Fruit fly (Drosophila melanogaster) whole organism, embryonic: ENCODE results near the gene CG11342.

Experiments
- Bdp1 ChIP-seq: fragments of 200-800 bp; sonication (Bioruptor generic); optimal IDR thresholded peaks from 3 replicates; lab custom pipeline; 2016; ENCODE audit warnings: missing biosample characterization, missing genetic modification characterization
- BtbVII ChIP-seq: fragments of 200-800 bp; sonication (Bioruptor generic); optimal IDR thresholded peaks from 3 replicates; lab custom pipeline; 2017; ENCODE audit warnings: missing biosample characterization, mild to moderate bottlenecking, missing genetic modification characterization
- CG12219 ChIP-seq: fragments of 200-800 bp; sonication (Bioruptor generic); optimal IDR thresholded peaks from 3 replicates; lab custom pipeline; 2018; ENCODE audit warnings: missing biosample characterization, mild to moderate bottlenecking, missing genetic modification characterization
- CG13123 ChIP-seq: fragments of 200-800 bp; sonication (Bioruptor generic); optimal IDR thresholded peaks from 2 replicates; lab custom pipeline; 2016; ENCODE audit warnings: missing biosample characterization, missing genetic modification characterization
- CG16813 ChIP-seq: fragments of 200-800 bp; sonication (Bioruptor generic); IDR thresholded peaks from 3 replicates; pipeline ENCODE4 v1.3.6; 2022; ENCODE audit warnings: missing biosample characterization, missing genetic modification characterization; ENCODE audit not compliant: partially characterized antibody
- CG18262 ChIP-seq: fragments of 200-800 bp; optimal IDR thresholded peaks from 3 replicates; lab custom pipeline; 2019; ENCODE audit warnings: missing biosample characterization, mild to moderate bottlenecking, missing genetic modification characterization, moderate library complexity
- CG18476 ChIP-seq: fragments of 200-800 bp; sonication (Bioruptor generic); optimal IDR thresholded peaks from 2 replicates; lab custom pipeline; 2016; ENCODE audit warnings: missing biosample characterization, mild to moderate bottlenecking, missing genetic modification characterization
- CG31365 ChIP-seq: fragments of 200-800 bp; sonication (Bioruptor generic); optimal IDR thresholded peaks from 2 replicates; lab custom pipeline; 2018; ENCODE audit warnings: missing biosample characterization, mild to moderate bottlenecking, missing genetic modification characterization
- CG31441 ChIP-seq: fragments of 200-800 bp; sonication (Bioruptor generic); IDR thresholded peaks from 2 replicates; pipeline ENCODE4 v1.3.6; 2022; ENCODE audit warnings: missing biosample characterization, missing genetic modification characterization
- CG42726 ChIP-seq: fragments of 200-800 bp; sonication (Bioruptor generic); IDR thresholded peaks from 2 replicates; pipeline ENCODE4 v1.3.6; 2022; ENCODE audit warnings: missing biosample characterization, missing genetic modification characterization; ENCODE audit not compliant: partially characterized antibody
- CG4404 ChIP-seq: fragments of 200-800 bp; sonication (Bioruptor generic); IDR thresholded peaks from 2 replicates; pipeline ENCODE4 v1.3.6; 2022; ENCODE audit warnings: missing biosample characterization, missing genetic modification characterization
- CG4730 ChIP-seq: fragments of 200-800 bp; sonication (Bioruptor generic); IDR thresholded peaks from 2 replicates; pipeline ENCODE4 v1.3.6; 2022; ENCODE audit warnings: missing biosample characterization, missing genetic modification characterization
- CG6175 ChIP-seq: fragments of 200-800 bp; sonication (Bioruptor generic); IDR thresholded peaks from 3 replicates; pipeline ENCODE4 v1.3.6; 2022; ENCODE audit warnings: missing biosample characterization, missing genetic modification characterization
- CG6654 ChIP-seq: fragments of 200-800 bp; sonication (Bioruptor generic); optimal IDR thresholded peaks from 2 replicates; lab custom pipeline; 2017; ENCODE audit warnings: missing biosample characterization, mild to moderate bottlenecking, missing genetic modification characterization
- CG8765 ChIP-seq: fragments of 200-800 bp; sonication (Bioruptor generic); IDR thresholded peaks from 2 replicates; pipeline ENCODE4 v1.3.6; 2022; ENCODE audit warnings: missing biosample characterization, missing genetic modification characterization
- HLH54F ChIP-seq: fragments of 200-800 bp; sonication (Bioruptor generic); optimal IDR thresholded peaks from 3 replicates; lab custom pipeline; 2016; ENCODE audit warnings: missing biosample characterization, missing genetic modification characterization
- Mes4 ChIP-seq: fragments of 200-800 bp; sonication (Bioruptor generic); optimal IDR thresholded peaks from 2 replicates; lab custom pipeline; 2016; ENCODE audit warnings: missing biosample characterization, missing genetic modification characterization
- Nf-YC ChIP-seq: fragments of 200-800 bp; optimal IDR thresholded peaks from 3 replicates; lab custom pipeline; 2019; ENCODE audit warnings: missing biosample characterization, mild to moderate bottlenecking, missing genetic modification characterization, moderate library complexity
- Ptx1 ChIP-seq: fragments of 200-800 bp; sonication (Bioruptor generic); IDR thresholded peaks from 2 replicates; pipeline ENCODE4 v1.3.6; 2022; ENCODE audit warnings: missing biosample characterization, missing genetic modification characterization
- Ssrp ChIP-seq: fragments of 200-800 bp; sonication (Bioruptor generic); optimal IDR thresholded peaks from 2 replicates; lab custom pipeline; 2018; ENCODE audit warnings: missing biosample characterization, mild to moderate bottlenecking, missing genetic modification characterization, moderate library complexity
- Xrp1 ChIP-seq: fragments of 200-800 bp; sonication (Bioruptor generic); IDR thresholded peaks from 2 replicates; pipeline ENCODE4 v1.3.6; 2022; ENCODE audit warnings: missing biosample characterization, missing genetic modification characterization
- amos ChIP-seq: fragments of 200-800 bp; sonication (Bioruptor generic); IDR thresholded peaks from 2 replicates; pipeline ENCODE4 v1.3.6; 2022; ENCODE audit warnings: missing biosample characterization, missing genetic modification characterization; ENCODE audit not compliant: partially characterized antibody
- cad ChIP-seq: fragments of >200 bp; optimal IDR thresholded peaks from 2 replicates; lab custom pipeline; 2017; ENCODE audit warnings: missing biosample characterization, missing genetic modification characterization
- cas ChIP-seq: fragments of 200-800 bp; sonication (Bioruptor generic); IDR thresholded peaks from 2 replicates; pipeline ENCODE4 v1.3.6; 2022; ENCODE audit warnings: missing biosample characterization, missing genetic modification characterization
- chm ChIP-seq: fragments of 200-800 bp; sonication (Bioruptor generic); IDR thresholded peaks from 2 replicates; pipeline ENCODE4 v1.3.6; 2022; ENCODE audit warnings: missing biosample characterization, missing genetic modification characterization
- ci ChIP-seq: fragments of 200-800 bp; sonication (Bioruptor generic); IDR thresholded peaks from 3 replicates; pipeline ENCODE4 v1.3.6; 2022; ENCODE audit warnings: missing biosample characterization, missing genetic modification characterization
- dysf ChIP-seq: fragments of 200-800 bp; sonication (Bioruptor generic); IDR thresholded peaks from 3 replicates; pipeline ENCODE4 v1.3.6; 2022; ENCODE audit warnings: missing biosample characterization, missing genetic modification characterization
- fru ChIP-seq: fragments of >200 bp; optimal IDR thresholded peaks from 2 replicates; lab custom pipeline; 2017
- ftz-f1 ChIP-seq: fragments of 200-800 bp; sonication (Bioruptor generic); optimal IDR thresholded peaks from 2 replicates; lab custom pipeline; 2016; ENCODE audit warnings: missing biosample characterization, missing genetic modification characterization
- fu2 ChIP-seq: fragments of 200-800 bp; sonication (Bioruptor generic); optimal IDR thresholded peaks from 2 replicates; lab custom pipeline; 2016; ENCODE audit warnings: missing biosample characterization, missing genetic modification characterization
- gce ChIP-seq: fragments of 200-800 bp; sonication (Bioruptor generic); IDR thresholded peaks from 3 replicates; pipeline ENCODE4 v1.3.6; 2022; ENCODE audit warnings: missing biosample characterization, missing genetic modification characterization
- grn ChIP-seq: fragments of 200-800 bp; sonication (Bioruptor generic); optimal IDR thresholded peaks from 3 replicates; lab custom pipeline; 2017; ENCODE audit warnings: missing biosample characterization, missing genetic modification characterization
- hkb ChIP-seq, 2 experiments: fragments of 200-800 bp in 1 of 2; fragments of >200 bp in 1 of 2; sonication (Bioruptor generic) in 1 of 2; IDR thresholded peaks in 1 of 2; optimal IDR thresholded peaks in 1 of 2; 2 replicates each; pipeline versions ENCODE4 v1.3.6 to Lab custom; 2017 to 2022; ENCODE audit warnings: missing biosample characterization in 1 of 2, missing genetic modification characterization in 1 of 2
- ken ChIP-seq: fragments of 200-800 bp; sonication (Bioruptor generic); IDR thresholded peaks from 3 replicates; pipeline ENCODE4 v1.3.6; 2022; ENCODE audit warnings: missing biosample characterization, missing genetic modification characterization
- knrl ChIP-seq: fragments of 200-800 bp; sonication (Bioruptor generic); IDR thresholded peaks from 3 replicates; pipeline ENCODE4 v1.3.6; 2022; ENCODE audit warnings: missing biosample characterization, missing genetic modification characterization; ENCODE audit not compliant: partially characterized antibody
- lov ChIP-seq, 2 experiments: fragments of 200-800 bp in 1 of 2; fragments of >200 bp in 1 of 2; sonication (Bioruptor generic) in 1 of 2; IDR thresholded peaks in 1 of 2; optimal IDR thresholded peaks in 1 of 2; 2 replicates in 1 of 2; 3 replicates in 1 of 2; pipeline versions ENCODE4 v1.3.6 to Lab custom; 2017 to 2022; ENCODE audit warnings: missing biosample characterization in 1 of 2, missing genetic modification characterization in 1 of 2
- mirr ChIP-seq: fragments of 200-800 bp; sonication (Bioruptor generic); optimal IDR thresholded peaks from 3 replicates; lab custom pipeline; 2018; ENCODE audit warnings: missing biosample characterization, mild to moderate bottlenecking, missing genetic modification characterization
- nmo ChIP-seq: fragments of 200-800 bp; sonication (Bioruptor generic); optimal IDR thresholded peaks from 2 replicates; lab custom pipeline; 2018; ENCODE audit warnings: missing biosample characterization, mild to moderate bottlenecking, missing genetic modification characterization, moderate library complexity
- peb ChIP-seq: fragments of 200-800 bp; sonication (Bioruptor generic); IDR thresholded peaks from 2 replicates; pipeline ENCODE4 v1.3.6; 2022; ENCODE audit warnings: missing biosample characterization, missing genetic modification characterization
- sd ChIP-seq: fragments of 200-800 bp; sonication (Bioruptor generic); optimal IDR thresholded peaks from 3 replicates; lab custom pipeline; 2018; ENCODE audit warnings: missing biosample characterization, mild to moderate bottlenecking, missing genetic modification characterization, moderate library complexity
- sisA ChIP-seq: fragments of 200-800 bp; sonication (Bioruptor generic); IDR thresholded peaks from 2 replicates; pipeline ENCODE4 v1.3.6; 2022; ENCODE audit warnings: missing biosample characterization, missing genetic modification characterization
- slp2 ChIP-seq: fragments of 200-800 bp; sonication (Bioruptor generic); optimal IDR thresholded peaks from 2 replicates; lab custom pipeline; 2016; ENCODE audit warnings: missing biosample characterization, missing genetic modification characterization
- sr ChIP-seq: fragments of 200-800 bp; sonication (Bioruptor generic); IDR thresholded peaks from 3 replicates; pipeline ENCODE4 v1.3.6; 2022; ENCODE audit warnings: missing biosample characterization, missing genetic modification characterization
- stwl ChIP-seq: fragments of 200-800 bp; sonication (Bioruptor generic); optimal IDR thresholded peaks from 3 replicates; lab custom pipeline; 2018; ENCODE audit warnings: missing biosample characterization, mild to moderate bottlenecking, missing genetic modification characterization, moderate library complexity
- sug ChIP-seq: fragments of 200-800 bp; optimal IDR thresholded peaks from 2 replicates; lab custom pipeline; 2019; ENCODE audit warnings: missing biosample characterization, mild to moderate bottlenecking, missing genetic modification characterization, moderate library complexity
- ttk ChIP-seq: fragments of 200-800 bp; sonication (Bioruptor generic); IDR thresholded peaks from 2 replicates; pipeline ENCODE4 v2.1.2; 2022; ENCODE audit warnings: missing biosample characterization, missing genetic modification characterization
- unc-4 ChIP-seq: fragments of 200-800 bp; sonication (Bioruptor generic); IDR thresholded peaks from 2 replicates; pipeline ENCODE4 v1.3.6; 2022; ENCODE audit warnings: missing biosample characterization, missing genetic modification characterization; ENCODE audit not compliant: partially characterized antibody
- unpg ChIP-seq: fragments of 200-800 bp; sonication (Bioruptor generic); optimal IDR thresholded peaks from 3 replicates; lab custom pipeline; 2018; ENCODE audit warnings: missing biosample characterization, mild to moderate bottlenecking, missing genetic modification characterization, moderate library complexity
- zf30C ChIP-seq: fragments of 200-800 bp; sonication (Bioruptor generic); optimal IDR thresholded peaks from 3 replicates; lab custom pipeline; 2018; ENCODE audit warnings: missing biosample characterization, mild to moderate bottlenecking, missing genetic modification characterization

The CG11342 gene

DNA sequence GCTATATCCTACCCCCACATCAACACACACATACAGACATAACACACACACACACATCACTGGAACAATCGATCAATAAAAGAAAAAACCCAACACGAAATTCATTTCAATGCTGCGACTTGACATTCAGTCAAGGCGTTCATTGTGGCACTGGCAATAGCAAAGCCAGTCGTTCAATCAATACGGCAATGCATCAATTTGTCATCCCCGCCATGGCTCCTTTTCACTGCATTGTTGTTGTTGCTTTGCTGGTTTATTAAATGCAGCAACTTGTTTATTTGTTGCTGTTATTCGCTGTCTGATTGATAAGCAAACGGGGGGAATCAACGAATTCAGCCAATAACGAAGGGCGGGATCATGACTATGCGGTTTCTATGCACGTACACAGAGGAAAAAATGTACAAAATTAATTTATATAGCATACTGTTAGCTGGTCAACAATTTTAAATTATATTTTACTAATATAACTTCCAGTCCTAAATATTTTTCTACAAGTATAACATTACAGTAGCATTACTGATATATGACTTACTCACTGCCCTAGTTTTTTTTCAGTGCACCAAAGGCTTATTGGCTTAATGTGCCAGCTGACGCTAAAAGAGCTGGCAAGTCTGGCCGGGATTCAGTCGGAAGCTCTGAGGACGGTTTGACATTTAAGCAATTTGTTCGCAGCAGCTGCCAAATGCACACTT is 8.6 kb upstream of the CG11342 start (continued):
- peak; percentile 39 for TF ChIP-seq unpg
- peak; percentile 64 for TF ChIP-seq Ptx1
- 0 out of 3 replicates have a peak, but pooled peaks have one; percentile 28 for TF ChIP-seq ci (GFP tag; lab: Robert Waterston, UW)
- no peak for TF ChIP-seq CG4730 (GFP tag; lab: Robert Waterston, UW)
- peak; percentile 21; the same call in 1 of the 2 replicates for TF ChIP-seq CG8765 (GFP tag; lab: Robert Waterston, UW)
- TF ChIP-seq CG31441 (GFP tag; lab: Robert Waterston, UW): 0 out of 2 replicates have a peak, but pooled peaks have one; percentile 21
- no peak for TF ChIP-seq HLH54F
- 0 out of 2 replicates have a peak, but pooled peaks have one; percentile 16 for TF ChIP-seq sisA
- peak; percentile 18 for TF ChIP-seq CG18262 (tag; lab: Kevin White, UChicago)
- TF ChIP-seq unc-4 (GFP tag; lab: Robert Waterston, UW): no peak
- TF ChIP-seq CG31365: no peak
- TF ChIP-seq CG42726: no peak
- TF ChIP-seq CG4404 (GFP tag; lab: Robert Waterston, UW): 0 out of 2 replicates have a peak, but pooled peaks have one; percentile 8
- no peak for TF ChIP-seq Bdp1 (GFP tag; lab: Kevin White, UChicago)
- no peak for TF ChIP-seq sr (GFP tag; lab: Robert Waterston, UW)
- no peak for TF ChIP-seq hkb (optimal IDR thresholded peaks at IDR 0.05; lab: Kevin White, UChicago)
- peak; percentile 50 for TF ChIP-seq hkb (GFP tag; IDR thresholded peaks at IDR 0.05; lab: Robert Waterston, UW)
- no peak for TF ChIP-seq stwl (tag; lab: Kevin White, UChicago)
- TF ChIP-seq ttk (GFP tag; lab: Robert Waterston, UW): peak; percentile 44
- peak; percentile 13 for TF ChIP-seq nmo (GFP tag; lab: Kevin White, UChicago)
- no peak for TF ChIP-seq CG13123
- TF ChIP-seq, all 482 proteins: peak for 76

DNA sequence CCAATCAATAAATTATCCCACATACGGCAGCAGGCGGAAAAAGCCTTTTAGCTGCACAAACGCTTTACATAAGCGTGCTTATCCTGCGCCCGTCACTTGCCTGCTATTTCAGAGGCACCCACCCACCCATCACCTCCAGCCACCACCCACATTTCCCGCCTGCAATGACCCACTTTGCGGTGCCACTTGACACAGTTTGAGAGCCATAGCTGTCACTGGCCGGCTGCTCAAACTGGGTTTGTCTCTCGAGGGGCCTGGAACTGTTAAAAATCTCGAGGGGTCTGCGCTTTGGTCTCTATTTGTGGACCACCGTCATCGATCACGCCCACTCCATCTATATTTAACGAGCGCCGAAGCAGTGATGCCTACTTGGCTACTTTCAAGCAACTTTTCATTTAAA is 4.7 kb upstream of the CG11342 start:
- TF ChIP-seq sd (tag; lab: Kevin White, UChicago) (no peak), BtbVII (no peak), CG6654 (GFP tag; lab: Kevin White, UChicago) (peak; percentile 96), Nf-YC (tag; lab: Kevin White, UChicago) (no peak), cad (GFP tag; lab: Kevin White, UChicago) (peak; percentile 79), Ssrp (tag; lab: Kevin White, UChicago) (no peak), CG16813 (GFP tag; lab: Robert Waterston, UW) (0 out of 3 replicates have a peak, but pooled peaks have one; percentile 10), Mes4 (GFP tag; lab: Kevin White, UChicago) (no peak), ken (0 out of 3 replicates have a peak, but pooled peaks have one; percentile 11), Xrp1 (GFP tag; lab: Robert Waterston, UW) (0 out of 2 replicates have a peak, but pooled peaks have one; percentile 7), knrl (0 out of 3 replicates have a peak, but pooled peaks have one; percentile 9), sr (GFP tag; lab: Robert Waterston, UW) (peak; percentile 44; the same call in 1 of the 3 replicates), dysf (no peak), gce (no peak), ftz-f1 (no peak), amos (GFP tag; lab: Robert Waterston, UW) (0 out of 2 replicates have a peak, but pooled peaks have one; percentile 15), fu2 (GFP tag; lab: Kevin White, UChicago) (no peak)

dm6 chr3L:4365197-4365596 is 2.1 kb downstream of the CG11342 start, which contains the start of gene CG33514:
Gene CG33514, plus strand, starts transcription at chr3L:4365434.
- TF ChIP-seq zf30C (GFP tag; lab: Kevin White, UChicago) (no peak), fru (lab: Kevin White, UChicago) (no peak), CG6175 (GFP tag; lab: Robert Waterston, UW) (no peak), cas (GFP tag; lab: Robert Waterston, UW) (no peak), lov (optimal IDR thresholded peaks at IDR 0.05; lab: Kevin White, UChicago) (no peak), lov (GFP tag; IDR thresholded peaks at IDR 0.05; lab: Robert Waterston, UW) (no peak), grn (GFP tag; lab: Kevin White, UChicago) (peak; percentile 46), slp2 (GFP tag; lab: Kevin White, UChicago) (no peak), peb (no peak), sug (peak; percentile 77), mirr (GFP tag; lab: Kevin White, UChicago) (peak; percentile 2), chm (GFP tag; lab: Robert Waterston, UW) (0 out of 2 replicates have a peak, but pooled peaks have one; percentile 3), CG12219 (GFP tag; lab: Kevin White, UChicago) (no peak), CG18476 (no peak)
